Fruit fly (Drosophila melanogaster): ENCODE measurements around the gene usp.

The usp gene

DNA sequence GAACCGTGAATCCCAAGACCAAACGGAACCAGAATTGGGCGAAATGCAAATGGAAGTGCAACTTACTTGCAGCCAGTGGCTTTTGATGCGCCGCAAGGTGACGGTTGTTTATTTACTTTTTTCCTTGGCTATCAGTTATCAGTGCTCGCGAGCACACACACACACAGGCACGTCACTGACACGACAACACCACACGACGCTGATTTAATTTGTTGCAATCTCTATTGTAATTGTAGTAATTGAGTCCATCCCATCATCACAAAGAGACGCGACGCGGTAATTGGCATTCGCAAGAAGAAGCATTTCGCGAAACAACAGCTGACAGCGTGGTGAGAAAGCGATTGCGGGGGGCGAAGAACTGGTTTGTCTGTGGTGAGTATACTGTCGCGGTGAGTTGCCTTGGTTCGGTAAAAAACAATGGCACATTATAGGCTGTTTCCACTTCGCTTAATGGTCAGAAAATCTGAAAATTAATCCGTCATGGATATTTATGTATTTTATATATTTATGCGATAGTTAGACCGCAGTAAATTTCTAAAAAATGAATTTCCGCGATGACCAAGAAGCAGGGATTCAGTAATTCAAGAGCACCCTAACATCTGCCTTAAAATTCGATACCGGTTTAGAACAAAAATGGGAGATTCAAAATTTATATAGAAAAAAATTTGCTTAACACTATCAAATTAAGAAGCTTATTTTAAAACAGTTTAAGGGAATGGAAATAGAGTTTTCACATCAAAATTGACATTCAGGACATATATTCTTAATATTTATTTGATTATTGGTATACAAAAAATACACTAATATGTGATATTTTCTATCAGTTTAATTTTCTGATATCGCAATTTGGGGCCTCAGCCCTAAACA lies at the start of gene usp, which contains the start of gene Actn:
Gene usp, minus strand, starts transcription at position 331 of the 867 bp plus-strand sequence.
Gene Actn, minus strand, starts transcription at position 331 of the 867 bp plus-strand sequence.
- TF ChIP-seq CTCF (optimal IDR thresholded peaks at IDR 0.05): no peak
- no peak for TF ChIP-seq CG8478 (optimal IDR thresholded peaks at IDR 0.05)

DNA sequence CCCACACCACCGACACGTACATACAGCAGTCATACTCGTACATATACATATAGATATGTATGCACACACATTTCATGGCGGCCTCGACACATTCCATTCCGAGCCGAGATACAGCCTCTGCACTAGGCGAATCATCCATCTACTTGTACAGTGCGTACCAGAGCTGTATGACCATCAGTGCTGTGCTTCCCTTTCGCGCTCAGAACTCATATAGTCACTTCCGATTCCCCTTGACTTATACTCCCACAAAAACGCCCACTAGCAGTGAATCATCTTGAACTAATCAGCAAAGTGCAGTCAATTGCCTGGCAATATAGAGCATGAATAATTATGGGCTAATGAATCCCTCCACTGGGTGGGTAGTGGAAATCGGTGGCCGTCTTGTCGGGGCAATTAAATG lies 47.7 kb upstream of the usp start:
- TF ChIP-seq CTCF (optimal IDR thresholded peaks at IDR 0.05) (no peak), CG8478 (optimal IDR thresholded peaks at IDR 0.05) (no peak)

- TF ChIP-seq CTCF (optimal IDR thresholded peaks at IDR 0.05) (no peak), CG8478 (optimal IDR thresholded peaks at IDR 0.05) (no peak)
Observed at dm6 chrX:2088798-2089197, 46.7 kb upstream of the usp start.

dm6 chrX:2087501-2087900 lies 45.4 kb upstream of the usp start:
- TF ChIP-seq CG8478 (optimal IDR thresholded peaks at IDR 0.05) (no peak), CTCF (optimal IDR thresholded peaks at IDR 0.05) (no peak)

dm6 chrX:2083678-2084162 lies 41.6 kb upstream of the usp start:
- no peak for TF ChIP-seq CG8478 (optimal IDR thresholded peaks at IDR 0.05)
- no peak for TF ChIP-seq CTCF (optimal IDR thresholded peaks at IDR 0.05)

- TF ChIP-seq CTCF (optimal IDR thresholded peaks at IDR 0.05): no peak
- no peak for TF ChIP-seq CG8478 (optimal IDR thresholded peaks at IDR 0.05)
Observed at dm6 chrX:2083109-2083508, 41.0 kb upstream of the usp start.

- TF ChIP-seq CG8478 (optimal IDR thresholded peaks at IDR 0.05): no peak
- no peak for TF ChIP-seq CTCF (optimal IDR thresholded peaks at IDR 0.05)
Observed at dm6 chrX:2081848-2082365, 39.8 kb upstream of the usp start.

- TF ChIP-seq CG8478 (optimal IDR thresholded peaks at IDR 0.05) (no peak), CTCF (optimal IDR thresholded peaks at IDR 0.05) (peak; percentile 57 to 65)
Observed at dm6 chrX:2080367-2080927, 38.3 kb upstream of the usp start, which contains the start of the genes CG16903 and Unc-76. Gene CG16903 (minus strand): TSS chrX:2080405. Gene Unc-76 (plus strand): TSS chrX:2080610.

DNA sequence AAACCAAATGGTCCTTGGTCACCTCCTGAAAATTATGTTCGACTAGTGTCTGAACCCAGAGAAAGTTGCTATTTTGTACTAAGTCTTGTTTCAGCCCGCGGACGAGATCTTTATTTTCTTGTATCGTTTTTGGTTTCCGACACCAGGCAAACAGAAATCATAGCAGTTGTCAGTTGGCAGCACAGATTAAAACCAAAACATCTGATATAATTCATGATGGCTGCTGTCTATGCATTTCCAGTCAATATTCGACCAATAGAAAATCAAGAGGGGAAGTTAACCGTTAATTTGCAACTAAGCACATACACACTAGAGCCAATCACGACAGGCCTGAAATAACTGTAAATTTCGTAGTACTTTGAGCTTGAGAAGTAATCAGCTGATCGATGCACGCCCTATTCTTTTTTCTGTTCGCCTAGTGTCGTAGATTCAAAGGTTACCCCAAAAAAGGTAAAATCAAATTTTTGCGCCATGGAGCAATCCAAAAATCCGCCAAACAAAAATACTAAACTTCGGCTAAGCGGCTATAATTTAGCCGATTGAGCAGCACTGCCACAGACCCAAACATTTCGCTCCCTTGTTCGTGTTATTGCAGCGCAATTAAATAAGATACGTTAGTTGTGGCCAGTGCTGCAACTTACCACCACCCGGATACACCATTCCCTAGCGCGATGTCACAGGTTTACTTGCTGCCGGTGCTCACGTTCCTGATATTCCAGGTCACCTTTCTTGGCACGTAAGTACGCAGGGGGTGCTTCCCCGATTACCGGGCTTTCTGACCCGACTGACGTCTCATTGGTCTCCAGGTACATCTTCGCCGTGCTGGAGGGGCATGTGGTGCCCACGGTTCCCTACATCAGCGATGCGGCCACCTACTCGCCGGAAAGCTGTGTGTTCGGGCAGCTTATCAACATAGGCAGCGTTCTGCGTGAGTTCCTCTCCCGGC lies 34.6 kb upstream of the usp start, which contains the start of gene CG4025:
Gene CG4025, plus strand, starts transcription at position 555 of the 946 bp plus-strand sequence.
- TF ChIP-seq CG8478 (optimal IDR thresholded peaks at IDR 0.05): no peak
- no peak for TF ChIP-seq CTCF (optimal IDR thresholded peaks at IDR 0.05)

- TF ChIP-seq CG8478 (optimal IDR thresholded peaks at IDR 0.05) (no peak), CTCF (optimal IDR thresholded peaks at IDR 0.05) (no peak)
Observed at dm6 chrX:2075846-2076377, 33.8 kb upstream of the usp start, which contains the start of gene CG4045. Gene CG4045 (minus strand): TSS chrX:2075900.

dm6 chrX:2073325-2073724 lies 31.2 kb upstream of the usp start, which contains the start of gene CG4199:
Gene CG4199 (minus strand): TSS chrX:2073483.
- no peak for TF ChIP-seq CG8478 (optimal IDR thresholded peaks at IDR 0.05)
- no peak for TF ChIP-seq CTCF (optimal IDR thresholded peaks at IDR 0.05)

DNA sequence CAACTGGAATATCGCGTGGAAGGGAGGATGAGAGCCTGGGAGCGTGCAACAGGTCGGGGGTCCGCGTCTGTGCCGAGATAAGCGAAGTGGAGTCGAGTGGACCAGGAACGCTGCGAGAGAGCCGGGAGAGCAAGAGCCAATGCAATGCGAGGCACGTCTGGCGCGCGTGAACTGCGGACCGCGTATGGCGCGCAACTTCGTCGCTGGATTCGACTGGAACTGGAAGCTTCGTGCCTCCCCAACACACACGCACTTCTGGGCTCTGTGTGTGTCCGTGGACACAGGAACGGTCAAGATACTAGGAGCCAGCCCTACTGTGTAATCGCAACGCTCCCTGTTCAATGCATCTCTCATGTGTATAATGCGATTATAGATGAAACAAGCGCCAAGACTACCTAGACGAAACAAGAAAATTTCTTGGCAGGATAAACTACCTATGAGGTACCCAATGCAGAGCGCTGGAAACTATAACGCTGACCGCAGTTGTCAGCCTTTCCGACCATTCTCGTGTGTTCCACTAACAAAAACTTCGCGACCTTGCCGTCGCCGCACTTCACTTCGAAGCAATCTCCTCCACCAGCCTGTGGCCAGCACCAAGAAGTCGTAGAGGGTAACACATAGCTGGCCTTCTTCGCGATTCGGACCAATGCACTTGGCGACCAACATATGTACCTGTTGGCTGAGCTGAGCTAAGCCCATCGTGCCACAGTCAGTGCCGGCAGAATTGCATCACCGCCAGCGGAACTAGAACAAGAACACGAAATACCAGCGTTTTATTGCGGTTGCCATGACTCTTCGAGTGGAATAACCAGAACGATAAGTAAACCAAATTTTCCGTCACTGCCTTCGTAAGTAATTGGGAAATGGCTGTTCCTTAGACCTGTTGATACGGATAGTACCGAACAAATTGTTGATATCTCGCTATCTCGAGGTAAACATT lies 30.0 kb upstream of the usp start, which contains the start of gene Rtca:
Gene Rtca, plus strand, starts transcription at position 536 of the 940 bp plus-strand sequence.
- TF ChIP-seq CG8478 (optimal IDR thresholded peaks at IDR 0.05) (no peak), CTCF (optimal IDR thresholded peaks at IDR 0.05) (no peak)

dm6 chrX:2070708-2071063 lies 28.6 kb upstream of the usp start:
- TF ChIP-seq CG8478 (optimal IDR thresholded peaks at IDR 0.05) (no peak), CTCF (optimal IDR thresholded peaks at IDR 0.05) (no peak)

All from S2 (cell line).